Worm (Caenorhabditis elegans) whole organism, L2 larva: Measurements from ENCODE around the gene R09D1.14.

Experiments used
- C34F6.9 ChIP-seq: fragments of 150-350 bp; optimal IDR thresholded peaks from 2 replicates; lab custom pipeline; 2014; ENCODE audit warnings: missing biosample characterization, missing genetic modification characterization
- F13H6.1 ChIP-seq: sonication (generic microtip); optimal IDR thresholded peaks from 2 replicates; lab custom pipeline; 2016; ENCODE audit warnings: missing genetic modification characterization, missing compliant biosample characterization
- R02D3.7 ChIP-seq: fragments of 150-350 bp; optimal IDR thresholded peaks from 2 replicates; lab custom pipeline; 2014; ENCODE audit warnings: missing biosample characterization, missing genetic modification characterization
- Y55F3AM.14 ChIP-seq: fragments of 200-800 bp; sonication (Bioruptor generic); optimal IDR thresholded peaks from 2 replicates; lab custom pipeline; 2018; ENCODE audit warnings: mild to moderate bottlenecking, missing genetic modification characterization, missing compliant biosample characterization
- ZK546.5 ChIP-seq: sonication (generic microtip); optimal IDR thresholded peaks from 2 replicates; lab custom pipeline; 2017; ENCODE audit warnings: missing biosample characterization, missing genetic modification characterization
- aly-2 ChIP-seq: fragments of 150-350 bp; optimal IDR thresholded peaks from 2 replicates; lab custom pipeline; 2014; ENCODE audit warnings: missing biosample characterization, missing genetic modification characterization
- ama-1 ChIP-seq: fragments of 150-350 bp; optimal IDR thresholded peaks from 2 replicates; lab custom pipeline; 2018; ENCODE audit warnings: inconsistent platforms
- blmp-1 ChIP-seq: sonication (generic microtip); optimal IDR thresholded peaks from 2 replicates; lab custom pipeline; 2017; ENCODE audit warnings: missing genetic modification characterization, mild to moderate bottlenecking, missing compliant biosample characterization, antibody characterized with exemption, moderate library complexity; ENCODE audit not compliant: insufficient read depth
- ceh-16 ChIP-seq: fragments of 150-350 bp; optimal IDR thresholded peaks from 2 replicates; lab custom pipeline; 2014; ENCODE audit warnings: missing biosample characterization, missing genetic modification characterization
- ceh-82 ChIP-seq: fragments of 150-350 bp; optimal IDR thresholded peaks from 2 replicates; lab custom pipeline; 2014; ENCODE audit warnings: missing biosample characterization, missing genetic modification characterization
- crh-2 ChIP-seq: sonication (generic microtip); optimal IDR thresholded peaks from 2 replicates; lab custom pipeline; 2017; ENCODE audit warnings: missing biosample characterization, missing genetic modification characterization
- dmd-4 ChIP-seq: sonication (generic microtip); optimal IDR thresholded peaks from 2 replicates; lab custom pipeline; 2017; ENCODE audit warnings: missing biosample characterization, missing genetic modification characterization
- elt-1 ChIP-seq: fragments of 150-350 bp; optimal IDR thresholded peaks from 2 replicates; lab custom pipeline; 2014; ENCODE audit warnings: missing biosample characterization, missing genetic modification characterization
- elt-3 ChIP-seq: sonication (generic microtip); optimal IDR thresholded peaks from 2 replicates; lab custom pipeline; 2017; ENCODE audit warnings: missing biosample characterization, missing genetic modification characterization
- gmeb-1 ChIP-seq: fragments of 150-350 bp; optimal IDR thresholded peaks from 2 replicates; lab custom pipeline; 2014; ENCODE audit warnings: missing biosample characterization, missing genetic modification characterization
- lin-11 ChIP-seq: fragments of 150-350 bp; sonication (generic microtip); optimal IDR thresholded peaks from 2 replicates; lab custom pipeline; 2014; ENCODE audit warnings: missing biosample characterization, missing genetic modification characterization, inconsistent platforms, mixed read lengths
- lin-39 ChIP-seq: fragments of 150-350 bp; optimal IDR thresholded peaks from 2 replicates; lab custom pipeline; 2014; ENCODE audit warnings: missing biosample characterization, missing genetic modification reagents, missing genetic modification characterization
- lsy-2 ChIP-seq, 2 experiments: fragments of 150-350 bp in 1 of 2; sonication (generic microtip) in 1 of 2; optimal IDR thresholded peaks; 2 replicates each; lab custom pipeline; 2014 to 2017; ENCODE audit warnings: missing biosample characterization in 2 of 2, missing genetic modification characterization in 2 of 2
- mab-5 ChIP-seq: fragments of 150-350 bp; optimal IDR thresholded peaks from 2 replicates; lab custom pipeline; 2014; ENCODE audit warnings: missing biosample characterization, missing genetic modification characterization
- mdl-1 ChIP-seq, 2 experiments: fragments of 150-350 bp in 1 of 2; sonication (generic microtip) in 1 of 2; optimal IDR thresholded peaks; 2 replicates each; lab custom pipeline; 2017; ENCODE audit warnings: missing biosample characterization in 2 of 2, missing genetic modification characterization in 2 of 2
- nhr-10 ChIP-seq: sonication (generic microtip); optimal IDR thresholded peaks from 2 replicates; lab custom pipeline; 2017; ENCODE audit warnings: missing biosample characterization, missing genetic modification characterization
- nhr-11 ChIP-seq: fragments of 150-350 bp; optimal IDR thresholded peaks from 2 replicates; lab custom pipeline; 2014; ENCODE audit warnings: missing biosample characterization, missing genetic modification characterization
- nhr-12 ChIP-seq: fragments of 150-350 bp; optimal IDR thresholded peaks from 2 replicates; lab custom pipeline; 2014; ENCODE audit warnings: missing biosample characterization, missing genetic modification characterization
- nhr-129 ChIP-seq: fragments of 150-350 bp; optimal IDR thresholded peaks from 2 replicates; lab custom pipeline; 2014; ENCODE audit warnings: missing biosample characterization, missing genetic modification characterization
- nhr-21 ChIP-seq: fragments of 150-350 bp; optimal IDR thresholded peaks from 2 replicates; lab custom pipeline; 2014; ENCODE audit warnings: missing biosample characterization, missing genetic modification characterization
- nhr-25 ChIP-seq: fragments of 150-350 bp; sonication (generic microtip); optimal IDR thresholded peaks from 3 replicates; lab custom pipeline; 2014; ENCODE audit warnings: missing biosample characterization, missing genetic modification characterization
- nhr-6 ChIP-seq: fragments of 150-350 bp; optimal IDR thresholded peaks from 2 replicates; lab custom pipeline; 2014; ENCODE audit warnings: missing biosample characterization, missing genetic modification characterization
- sem-4 ChIP-seq: fragments of 150-350 bp; optimal IDR thresholded peaks from 2 replicates; lab custom pipeline; 2014; ENCODE audit warnings: missing biosample characterization, missing genetic modification reagents, missing genetic modification characterization
- skn-1 ChIP-seq: sonication (generic microtip); optimal IDR thresholded peaks from 2 replicates; lab custom pipeline; 2017; ENCODE audit warnings: missing biosample characterization, missing genetic modification characterization
- sma-3 ChIP-seq: sonication (generic microtip); optimal IDR thresholded peaks from 2 replicates; lab custom pipeline; 2016; ENCODE audit warnings: missing genetic modification reagents, missing genetic modification characterization, missing compliant biosample characterization
- sma-9 ChIP-seq, 2 experiments: fragments of 150-350 bp in 1 of 2; sonication (generic microtip) in 1 of 2; optimal IDR thresholded peaks; 2 replicates each; lab custom pipeline; 2014 to 2016; ENCODE audit warnings: missing genetic modification characterization in 2 of 2, mild to moderate bottlenecking in 1 of 2, missing biosample characterization in 1 of 2, missing compliant biosample characterization in 1 of 2, missing genetic modification reagents in 1 of 2, moderate library complexity in 1 of 2
- snpc-4 ChIP-seq: fragments of 150-350 bp; optimal IDR thresholded peaks from 2 replicates; lab custom pipeline; 2014; ENCODE audit warnings: missing biosample characterization, missing genetic modification characterization
- unc-39 ChIP-seq: fragments of 150-350 bp; optimal IDR thresholded peaks from 2 replicates; lab custom pipeline; 2014; ENCODE audit warnings: missing biosample characterization, missing genetic modification characterization
- unc-62 ChIP-seq: fragments of 150-350 bp; optimal IDR thresholded peaks from 2 replicates; lab custom pipeline; 2014; ENCODE audit warnings: missing biosample characterization, missing genetic modification reagents, missing genetic modification characterization
- ztf-1 ChIP-seq: fragments of 200-800 bp; sonication (Bioruptor generic); conservative IDR thresholded peaks from 2 replicates; pipeline ENCODE4 v1.3.6; 2022; ENCODE audit warnings: missing genetic modification characterization, missing compliant biosample characterization
- ztf-4 ChIP-seq: fragments of 150-350 bp; optimal IDR thresholded peaks from 2 replicates; lab custom pipeline; 2014; ENCODE audit warnings: missing biosample characterization, missing genetic modification characterization

R09D1.14 gene

DNA sequence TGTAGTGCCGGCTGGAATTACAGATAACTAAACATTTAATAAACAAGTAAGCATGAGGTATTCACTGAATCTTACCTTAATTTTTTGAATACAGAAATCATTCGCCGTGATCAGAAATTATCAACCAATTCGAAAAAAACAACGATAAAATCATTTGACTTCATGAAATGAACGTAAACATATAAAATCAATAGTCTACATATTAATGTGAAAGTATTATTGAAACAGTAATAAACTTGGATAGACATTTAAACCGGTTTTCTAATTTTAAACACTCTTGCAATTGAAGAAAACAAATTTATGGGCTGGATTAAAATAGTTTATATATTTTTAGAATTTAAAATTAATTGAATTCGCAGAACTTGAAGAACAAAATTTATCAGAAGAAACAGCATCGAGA is 17.5 kb downstream of the R09D1.14 start, which contains the start of gene chil-16:
TSS of gene chil-16 (minus strand) at position 101 of the 400 bp plus-strand sequence.
- TF ChIP-seq F13H6.1 (no peak), nhr-6 (tag; lab: Kevin White, UChicago) (no peak), dmd-4 (tag; lab: Kevin White, UChicago) (no peak), ztf-1 (GFP tag; lab: Robert Waterston, UW) (no peak), nhr-21 (tag; lab: Kevin White, UChicago) (no peak), Y55F3AM.14 (GFP tag; lab: Kevin White, UChicago) (no peak), ceh-82 (tag; lab: Kevin White, UChicago) (no peak), gmeb-1 (tag; lab: Kevin White, UChicago) (no peak)

DNA sequence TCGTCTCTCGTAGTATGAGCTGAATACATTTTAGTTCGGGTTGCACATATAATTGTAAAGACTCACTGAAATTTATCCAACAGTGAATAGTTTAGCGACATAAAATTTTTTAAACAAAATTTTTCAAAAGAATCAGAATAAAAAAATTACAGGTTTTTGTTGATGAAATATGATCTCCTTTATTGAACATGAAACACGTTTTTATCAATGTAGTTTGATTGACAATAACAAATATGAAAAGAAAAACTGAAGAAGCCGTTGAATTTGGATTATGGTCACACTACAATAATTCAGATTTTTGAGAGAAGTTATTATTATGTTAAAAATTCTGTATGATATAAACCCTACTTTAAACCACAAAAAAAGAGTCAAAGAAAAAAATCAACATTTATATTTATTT is 19.3 kb downstream of the R09D1.14 start, which contains the start of gene chil-17:
TSS of gene chil-17 (minus strand) at position 101 of the 400 bp plus-strand sequence.
- TF ChIP-seq lin-39 (tag; lab: Kevin White, UChicago), result no peak
- TF ChIP-seq nhr-10, result no peak
- no peak for TF ChIP-seq blmp-1
- no peak for TF ChIP-seq lin-11
- no peak for TF ChIP-seq nhr-129 (tag; lab: Kevin White, UChicago)
- no peak for TF ChIP-seq R02D3.7 (tag; lab: Kevin White, UChicago)
- TF ChIP-seq ama-1 (lab: Kevin White, UChicago), result no peak
- no peak for TF ChIP-seq sma-3 (GFP tag; lab: Kevin White, UChicago)

DNA sequence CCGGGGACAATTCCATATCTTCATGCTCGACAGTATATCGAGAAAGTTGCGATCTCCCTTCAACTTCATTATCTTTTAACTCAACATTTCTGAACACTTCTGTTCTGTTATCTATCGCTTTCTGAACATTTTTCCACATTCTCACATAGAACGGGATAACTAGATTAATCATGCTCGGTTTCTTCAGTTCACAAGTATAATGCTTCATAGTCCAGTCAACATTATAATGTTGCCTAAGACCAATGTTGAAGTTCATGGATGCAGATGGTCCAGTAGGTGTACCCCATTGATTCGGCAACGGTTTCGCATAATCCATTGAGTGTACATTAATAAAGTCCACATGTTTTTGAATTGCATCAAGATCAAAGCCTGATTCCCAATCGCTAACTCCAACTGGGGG is 20.5 kb downstream of the R09D1.14 start:
- no peak for TF ChIP-seq snpc-4 (tag; lab: Kevin White, UChicago)
- no peak for TF ChIP-seq gmeb-1 (tag; lab: Kevin White, UChicago)
- TF ChIP-seq elt-1 (tag; lab: Kevin White, UChicago), result no peak
- no peak for TF ChIP-seq skn-1 (tag; lab: Kevin White, UChicago)
- TF ChIP-seq nhr-12, result no peak
- TF ChIP-seq unc-39 (tag; lab: Kevin White, UChicago), result no peak
- TF ChIP-seq C34F6.9, result no peak
- no peak for TF ChIP-seq ceh-82 (tag; lab: Kevin White, UChicago)
- TF ChIP-seq ztf-4, result no peak
- TF ChIP-seq nhr-21 (tag; lab: Kevin White, UChicago), result no peak
- no peak for TF ChIP-seq nhr-25 (tag; lab: Kevin White, UChicago)
- TF ChIP-seq mdl-1 (tag; optimal IDR thresholded peaks at IDR 0.05; lab: Kevin White, UChicago), result no peak
- no peak for TF ChIP-seq elt-3 (tag; lab: Kevin White, UChicago)
- no peak for TF ChIP-seq ama-1 (lab: Kevin White, UChicago)
- TF ChIP-seq unc-62 (GFP tag; lab: Kevin White, UChicago), result no peak
- no peak for TF ChIP-seq ZK546.5 (tag; lab: Kevin White, UChicago)
- TF ChIP-seq ceh-16 (tag; lab: Kevin White, UChicago), result no peak
- TF ChIP-seq sma-9 (GFP tag; optimal IDR thresholded peaks at IDR 0.05; lab: Kevin White, UChicago), result no peak
- no peak for TF ChIP-seq sma-9 (tag; optimal IDR thresholded peaks at IDR 0.05; lab: Kevin White, UChicago)
- no peak for TF ChIP-seq Y55F3AM.14 (GFP tag; lab: Kevin White, UChicago)
- TF ChIP-seq R02D3.7 (tag; lab: Kevin White, UChicago), result no peak

DNA sequence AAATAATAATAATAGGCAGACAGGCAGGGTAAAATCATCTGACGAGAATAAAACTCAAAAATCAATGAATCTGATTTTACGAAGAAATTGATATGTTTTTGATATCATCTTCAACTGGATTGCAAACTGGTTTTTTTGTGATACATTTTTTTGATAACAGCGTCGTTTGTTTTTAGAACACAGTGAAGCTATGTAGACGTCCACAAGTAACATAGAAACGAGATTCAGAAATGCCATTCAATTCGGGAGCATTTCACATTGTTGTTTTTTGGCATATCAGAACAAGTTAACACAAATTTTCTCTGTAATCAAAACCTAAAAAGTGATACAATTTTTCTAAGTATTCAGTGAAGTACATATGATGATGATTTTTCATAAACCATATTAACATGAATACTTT is 21.1 kb downstream of the R09D1.14 start, which contains the start of gene chil-13:
TSS of gene chil-13 (minus strand) at position 101 of the 400 bp plus-strand sequence.
- TF ChIP-seq crh-2 (tag; lab: Kevin White, UChicago) (no peak), lsy-2 (tag; optimal IDR thresholded peaks at IDR 0.05; lab: Kevin White, UChicago) (no peak), ama-1 (lab: Kevin White, UChicago) (no peak), nhr-10 (no peak), elt-3 (tag; lab: Kevin White, UChicago) (no peak), sem-4 (tag; lab: Kevin White, UChicago) (no peak), ztf-1 (GFP tag; lab: Robert Waterston, UW) (no peak), sma-3 (GFP tag; lab: Kevin White, UChicago) (no peak), mab-5 (tag; lab: Kevin White, UChicago) (no peak), ceh-82 (tag; lab: Kevin White, UChicago) (no peak), ceh-16 (tag; lab: Kevin White, UChicago) (no peak)

DNA sequence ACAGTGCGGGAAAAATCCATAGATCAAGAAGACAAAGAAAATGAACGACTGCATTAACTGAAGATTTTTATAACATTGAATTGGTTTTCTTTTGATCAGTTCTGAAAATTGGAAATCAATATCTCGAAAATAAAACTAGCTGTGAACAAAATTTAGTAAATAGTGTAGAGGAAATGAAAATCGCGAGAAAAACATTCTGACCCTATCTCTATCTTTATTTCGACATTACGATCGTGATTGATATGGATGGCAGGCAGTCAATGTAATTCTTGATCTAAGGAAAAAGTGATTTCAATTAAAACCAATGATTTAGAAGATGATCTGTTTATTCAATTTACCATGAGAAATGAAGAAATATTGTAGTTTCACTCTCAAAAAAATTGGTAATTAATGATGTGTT is 23.4 kb downstream of the R09D1.14 start, which contains the start of gene kin-16:
TSS of gene kin-16 (minus strand) at position 101 of the 400 bp plus-strand sequence.
- TF ChIP-seq ztf-1 (GFP tag; lab: Robert Waterston, UW) (no peak), F13H6.1 (no peak), ama-1 (lab: Kevin White, UChicago) (no peak), ZK546.5 (tag; lab: Kevin White, UChicago) (no peak), blmp-1 (no peak), ceh-16 (tag; lab: Kevin White, UChicago) (no peak), nhr-11 (tag; lab: Kevin White, UChicago) (no peak), elt-1 (tag; lab: Kevin White, UChicago) (no peak), nhr-129 (tag; lab: Kevin White, UChicago) (no peak), nhr-10 (no peak), aly-2 (tag; lab: Kevin White, UChicago) (no peak), nhr-12 (no peak), mab-5 (tag; lab: Kevin White, UChicago) (no peak)
- TF ChIP-seq, all 48 proteins: peak for 0
